Fruit fly (Drosophila melanogaster): Measurements from ENCODE around the gene bcd.

dm6 chr3R:6766928-6767327 is 7.7 kb upstream of the bcd start:
- TF ChIP-seq dmrt93B (GFP tag; optimal IDR thresholded peaks at IDR 0.05) (no peak), Myc (optimal IDR thresholded peaks at IDR 0.05) (no peak), Rel (GFP tag; optimal IDR thresholded peaks at IDR 0.05) (no peak), Rel (tag; optimal IDR thresholded peaks at IDR 0.05) (no peak), psq (GFP tag; optimal IDR thresholded peaks at IDR 0.05) (no peak), tai (GFP tag; optimal IDR thresholded peaks at IDR 0.05) (no peak), HLH106 (tag; optimal IDR thresholded peaks at IDR 0.05) (no peak), CG32264 (GFP tag; optimal IDR thresholded peaks at IDR 0.05) (no peak), lola (GFP tag; optimal IDR thresholded peaks at IDR 0.05) (no peak), Abd-B (GFP tag; optimal IDR thresholded peaks at IDR 0.05) (no peak)

All from whole organism, wandering third instar larva.